Worm (Caenorhabditis elegans) whole organism, midembryonic: Measurements from ENCODE around the gene srw-36.
"Not testable (repeated sequence)": the region's sequence is repeated elsewhere in the genome, so short reads cannot be mapped to it uniquely, and the experiment has no call there.

ENCODE experiments used
- T22C8.4 ChIP-seq: fragments of 200-800 bp; sonication (Bioruptor generic); IDR thresholded peaks from 2 replicates; pipeline ENCODE4 v1.3.6; 2022; ENCODE audit warnings: missing genetic modification characterization, missing compliant biosample characterization
- cog-1 ChIP-seq: sonication (generic microtip); optimal IDR thresholded peaks from 2 replicates; lab custom pipeline; 2016; ENCODE audit warnings: missing genetic modification characterization, missing compliant biosample characterization
- flt-1 ChIP-seq: fragments of 200-800 bp; sonication (Bioruptor generic); IDR thresholded peaks from 2 replicates; pipeline ENCODE4 v1.3.6; 2022; ENCODE audit warnings: missing genetic modification characterization, missing compliant biosample characterization
- klf-2 ChIP-seq: fragments of 200-800 bp; sonication (Bioruptor generic); conservative IDR thresholded peaks from 2 replicates; pipeline ENCODE4 v1.3.6; 2022; ENCODE audit warnings: missing genetic modification reagents, missing genetic modification characterization, missing compliant biosample characterization
- med-1 ChIP-seq: sonication (generic microtip); optimal IDR thresholded peaks from 2 replicates; lab custom pipeline; 2017; ENCODE audit warnings: missing genetic modification characterization, mild to moderate bottlenecking, missing compliant biosample characterization, antibody characterized with exemption, missing genetic modification reagents; ENCODE audit not compliant: insufficient read depth
- ref-1 ChIP-seq: fragments of 200-800 bp; sonication (Bioruptor generic); conservative IDR thresholded peaks from 2 replicates; pipeline ENCODE4 v1.3.6; 2022; ENCODE audit warnings: missing genetic modification reagents, missing genetic modification characterization, missing compliant biosample characterization
- tab-1 ChIP-seq: fragments of 200-800 bp; sonication (Bioruptor generic); IDR thresholded peaks from 2 replicates; pipeline ENCODE4 v1.3.6; 2022; ENCODE audit warnings: missing genetic modification characterization, missing compliant biosample characterization
- ztf-23 ChIP-seq: fragments of 200-800 bp; sonication (Bioruptor generic); IDR thresholded peaks from 2 replicates; pipeline ENCODE4 v1.3.6; 2022; ENCODE audit warnings: missing genetic modification reagents, missing genetic modification characterization, missing compliant biosample characterization
- ztf-29 ChIP-seq: fragments of 200-800 bp; sonication (Bioruptor generic); IDR thresholded peaks from 2 replicates; pipeline ENCODE4 v1.3.6; 2022; ENCODE audit warnings: missing genetic modification reagents, missing genetic modification characterization, missing compliant biosample characterization

The srw-36 gene

DNA sequence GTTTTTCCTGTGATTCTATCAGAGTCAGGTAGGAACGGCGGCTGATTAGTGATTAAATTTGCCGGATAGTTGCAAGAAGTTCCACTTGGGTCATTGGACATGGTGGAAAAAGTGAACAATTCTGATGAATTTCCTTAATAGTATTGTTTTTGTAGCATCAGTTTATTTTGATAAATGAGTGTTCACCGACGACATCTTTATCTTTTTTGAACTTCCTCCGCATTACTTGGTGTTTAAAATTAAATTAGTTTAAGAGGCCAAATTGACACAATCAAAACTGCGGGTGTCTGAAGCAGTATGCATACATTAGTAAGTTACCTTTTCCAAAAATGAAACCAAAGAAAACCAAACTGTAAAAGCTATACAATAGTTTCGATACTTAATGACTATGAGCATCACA lies 33.8 kb upstream of the srw-36 start, which contains the start of gene W06G6.11:
W06G6.11 (minus strand) TSS at position 101 of the 400 bp plus-strand sequence.
- TF ChIP-seq klf-2 (GFP tag; lab: Robert Waterston, UW); T22C8.4 (GFP tag; lab: Robert Waterston, UW); med-1 (GFP tag; lab: Kevin White, UChicago): not testable (repeated sequence)

ce11 chrV:16654242-16654641 lies 28.7 kb upstream of the srw-36 start, which contains the start of gene W06G6.15:
TSS of gene W06G6.15 (plus strand) at chrV:16654542.
- not testable (repeated sequence) for TF ChIP-seq tab-1 (GFP tag; lab: Robert Waterston, UW); flt-1 (GFP tag; lab: Robert Waterston, UW); ref-1

- TF ChIP-seq T22C8.4, flt-1, tab-1 (GFP tag; lab: Robert Waterston, UW): not testable (repeated sequence)
Observed at ce11 chrV:16660816-16661215, 22.2 kb upstream of the srw-36 start, which contains the start of gene Y70C5B.2. TSS of gene Y70C5B.2 (minus strand) at chrV:16660916.

- TF ChIP-seq T22C8.4 (GFP tag; lab: Robert Waterston, UW) (no peak), klf-2 (GFP tag; lab: Robert Waterston, UW) (no peak), cog-1 (tag; lab: Kevin White, UChicago) (no peak), ztf-29 (GFP tag; lab: Robert Waterston, UW) (no peak), flt-1 (GFP tag; lab: Robert Waterston, UW) (no peak), ref-1 (no peak), ztf-23 (GFP tag; lab: Robert Waterston, UW) (no peak), med-1 (GFP tag; lab: Kevin White, UChicago) (no peak), tab-1 (GFP tag; lab: Robert Waterston, UW) (no peak)
Observed at ce11 chrV:16666647-16667046, 16.3 kb upstream of the srw-36 start, which contains the start of gene F14F8.14. TSS of gene F14F8.14 (minus strand) at chrV:16666747.

- TF ChIP-seq ztf-23 (GFP tag; lab: Robert Waterston, UW) (no peak), flt-1 (GFP tag; lab: Robert Waterston, UW) (no peak), klf-2 (GFP tag; lab: Robert Waterston, UW) (no peak), ztf-29 (GFP tag; lab: Robert Waterston, UW) (no peak), T22C8.4 (GFP tag; lab: Robert Waterston, UW) (no peak), med-1 (GFP tag; lab: Kevin White, UChicago) (no peak), ref-1 (no peak), cog-1 (tag; lab: Kevin White, UChicago) (no peak), tab-1 (GFP tag; lab: Robert Waterston, UW) (no peak)
Observed at ce11 chrV:16668473-16668872, 14.5 kb upstream of the srw-36 start, which contains the start of gene F14F8.9. TSS of gene F14F8.9 (minus strand) at chrV:16668573.

DNA sequence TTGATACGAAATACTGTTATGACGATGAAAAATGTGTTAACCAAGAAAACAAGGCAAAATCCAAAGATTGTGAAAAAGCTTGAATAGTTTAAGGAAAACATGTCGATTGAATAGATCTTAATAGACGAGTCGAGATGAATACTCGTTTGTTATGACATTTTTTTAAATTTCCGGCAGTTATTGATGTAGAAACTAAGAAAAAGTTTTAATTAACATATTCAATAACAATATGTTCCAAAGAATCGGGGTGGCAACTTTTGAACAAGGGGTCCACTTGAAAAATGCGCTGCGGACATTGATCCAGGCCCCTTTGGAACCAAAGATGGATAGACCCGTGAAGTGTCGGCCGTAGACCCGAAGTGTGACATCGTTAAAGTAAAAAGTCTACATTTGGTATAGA lies 11.8 kb upstream of the srw-36 start, which contains the start of gene str-61:
str-61 (minus strand) TSS at position 101 of the 400 bp plus-strand sequence.
- TF ChIP-seq med-1 (GFP tag; lab: Kevin White, UChicago) (no peak), T22C8.4 (GFP tag; lab: Robert Waterston, UW) (no peak), ztf-23 (GFP tag; lab: Robert Waterston, UW) (no peak), flt-1 (GFP tag; lab: Robert Waterston, UW) (no peak), klf-2 (GFP tag; lab: Robert Waterston, UW) (no peak)

ce11 chrV:16672198-16672597 lies 10.8 kb upstream of the srw-36 start, which contains the start of gene F14F8.8:
TSS of gene F14F8.8 (minus strand) at chrV:16672298.
- TF ChIP-seq flt-1 (GFP tag; lab: Robert Waterston, UW) (no peak), ztf-23 (GFP tag; lab: Robert Waterston, UW) (no peak), med-1 (GFP tag; lab: Kevin White, UChicago) (no peak), ref-1 (no peak), ztf-29 (GFP tag; lab: Robert Waterston, UW) (no peak), cog-1 (tag; lab: Kevin White, UChicago) (no peak), klf-2 (GFP tag; lab: Robert Waterston, UW) (no peak), tab-1 (GFP tag; lab: Robert Waterston, UW) (no peak), T22C8.4 (GFP tag; lab: Robert Waterston, UW) (no peak)

DNA sequence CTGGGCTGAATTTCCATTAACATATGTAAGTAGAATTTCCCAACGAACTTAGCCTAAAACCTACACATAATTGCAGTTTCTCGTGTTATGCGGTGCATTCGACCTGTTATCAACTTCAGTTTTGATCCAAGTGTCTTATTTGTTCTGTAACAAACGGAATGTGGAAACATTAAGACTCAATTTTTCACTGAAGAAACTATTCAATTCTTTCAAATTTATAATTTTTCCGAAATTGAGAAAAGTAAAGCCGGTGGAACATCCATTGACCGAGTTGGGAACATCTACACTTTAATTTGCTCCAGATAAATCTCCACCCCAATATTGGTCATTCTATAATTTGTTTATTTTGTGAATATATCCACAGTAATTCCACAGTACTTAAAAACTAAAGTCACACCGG lies 8.6 kb upstream of the srw-36 start:
- TF ChIP-seq ztf-23 (GFP tag; lab: Robert Waterston, UW) (no peak), cog-1 (tag; lab: Kevin White, UChicago) (no peak), ref-1 (no peak), klf-2 (GFP tag; lab: Robert Waterston, UW) (no peak)

- TF ChIP-seq ztf-29 (GFP tag; lab: Robert Waterston, UW) (no peak), med-1 (GFP tag; lab: Kevin White, UChicago) (no peak), cog-1 (tag; lab: Kevin White, UChicago) (no peak), ztf-23 (GFP tag; lab: Robert Waterston, UW) (no peak), tab-1 (GFP tag; lab: Robert Waterston, UW) (no peak), flt-1 (GFP tag; lab: Robert Waterston, UW) (no peak)
Observed at ce11 chrV:16675553-16675952, 7.4 kb upstream of the srw-36 start, which contains the start of gene srz-1. TSS of gene srz-1 (plus strand) at chrV:16675853.

DNA sequence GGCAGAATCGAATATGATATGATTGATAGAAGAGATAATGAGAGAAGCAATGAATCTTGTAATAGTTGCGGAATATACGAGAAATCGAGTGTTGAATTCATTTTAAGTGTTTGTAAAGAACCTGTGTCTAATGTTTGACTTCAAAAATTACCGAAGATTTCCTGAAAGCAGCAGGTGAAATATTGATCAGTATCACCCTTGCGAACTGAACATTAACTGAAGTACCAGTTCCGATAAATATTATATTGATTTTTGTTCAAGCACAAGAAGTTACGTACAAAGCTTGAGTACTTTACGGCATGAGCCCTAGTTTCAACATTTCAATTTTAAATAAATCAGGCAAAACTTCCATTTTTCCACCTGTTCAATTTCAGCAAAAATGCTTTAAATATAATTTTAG lies 3.7 kb upstream of the srw-36 start, which contains the start of gene srz-103:
srz-103 (minus strand) TSS at position 101 of the 400 bp plus-strand sequence.
- no peak for TF ChIP-seq cog-1 (tag; lab: Kevin White, UChicago)
- no peak for TF ChIP-seq ref-1
- no peak for TF ChIP-seq T22C8.4 (GFP tag; lab: Robert Waterston, UW)
- TF ChIP-seq med-1 (GFP tag; lab: Kevin White, UChicago), result no peak
